Worm (Caenorhabditis elegans) whole organism, mixed stage, embryonic: Measurements from ENCODE around the gene srx-28.

Experiments used
- M03D4.4 ChIP-seq: sonication (generic microtip); optimal IDR thresholded peaks from 2 replicates; lab custom pipeline; 2017; ENCODE audit warnings: mild to moderate bottlenecking, missing genetic modification characterization, missing compliant biosample characterization
- bed-3 ChIP-seq: fragments of 200-800 bp; sonication (Bioruptor generic); optimal IDR thresholded peaks from 3 replicates; lab custom pipeline; 2018; ENCODE audit warnings: mild to moderate bottlenecking, missing genetic modification characterization, moderate library complexity, missing compliant biosample characterization
- blmp-1 ChIP-seq: fragments of 150-350 bp; optimal IDR thresholded peaks from 2 replicates; lab custom pipeline; 2014; ENCODE audit warnings: missing biosample characterization, missing genetic modification characterization
- ceh-39 ChIP-seq: fragments of 150-350 bp; optimal IDR thresholded peaks from 2 replicates; lab custom pipeline; 2014; ENCODE audit warnings: missing biosample characterization, missing genetic modification characterization
- ceh-43 ChIP-seq: fragments of 200-800 bp; sonication (Bioruptor generic); optimal IDR thresholded peaks from 2 replicates; lab custom pipeline; 2018; ENCODE audit warnings: mild to moderate bottlenecking, missing genetic modification characterization, moderate library complexity, missing compliant biosample characterization
- ces-1 ChIP-seq: fragments of 150-350 bp; optimal IDR thresholded peaks from 2 replicates; lab custom pipeline; 2014; ENCODE audit warnings: missing biosample characterization, missing genetic modification reagents, missing genetic modification characterization
- cnd-1 ChIP-seq: fragments of 200-800 bp; sonication (Bioruptor generic); optimal IDR thresholded peaks from 2 replicates; lab custom pipeline; 2018; ENCODE audit warnings: mild to moderate bottlenecking, missing genetic modification characterization, missing compliant biosample characterization
- drap-1 ChIP-seq: fragments of 200-800 bp; sonication (Bioruptor generic); optimal IDR thresholded peaks from 3 replicates; lab custom pipeline; 2018; ENCODE audit warnings: mild to moderate bottlenecking, missing genetic modification characterization, missing compliant biosample characterization
- elt-1 ChIP-seq: sonication (generic microtip); optimal IDR thresholded peaks from 2 replicates; lab custom pipeline; 2017; ENCODE audit warnings: missing genetic modification characterization, mild to moderate bottlenecking, missing compliant biosample characterization, antibody characterized with exemption, moderate library complexity, borderline replicate concordance; ENCODE audit not compliant: insufficient read depth
- elt-3 ChIP-seq: fragments of 150-350 bp; optimal IDR thresholded peaks from 2 replicates; lab custom pipeline; 2014; ENCODE audit warnings: missing biosample characterization, missing genetic modification characterization
- flh-1 ChIP-seq: fragments of 200-800 bp; sonication (Bioruptor generic); optimal IDR thresholded peaks from 2 replicates; lab custom pipeline; 2018; ENCODE audit warnings: mild to moderate bottlenecking, missing genetic modification characterization, moderate library complexity, missing compliant biosample characterization
- ham-2 ChIP-seq: fragments of 200-800 bp; sonication (Bioruptor generic); optimal IDR thresholded peaks from 2 replicates; lab custom pipeline; 2018; ENCODE audit warnings: mild to moderate bottlenecking, missing genetic modification characterization, missing compliant biosample characterization
- hlh-1 ChIP-seq: fragments of 150-350 bp; optimal IDR thresholded peaks from 2 replicates; lab custom pipeline; 2014; ENCODE audit warnings: missing biosample characterization, missing genetic modification reagents, missing genetic modification characterization
- lin-13 ChIP-seq: fragments of 150-350 bp; optimal IDR thresholded peaks from 2 replicates; lab custom pipeline; 2014; ENCODE audit warnings: missing biosample characterization, missing genetic modification characterization
- lin-32 ChIP-seq: fragments of 200-800 bp; sonication (Bioruptor generic); optimal IDR thresholded peaks from 2 replicates; lab custom pipeline; 2018; ENCODE audit warnings: mild to moderate bottlenecking, missing genetic modification characterization, missing compliant biosample characterization
- lsy-2 ChIP-seq: fragments of 150-350 bp; optimal IDR thresholded peaks from 2 replicates; lab custom pipeline; 2014; ENCODE audit warnings: missing biosample characterization, missing genetic modification characterization
- mab-5 ChIP-seq: fragments of 150-350 bp; optimal IDR thresholded peaks from 2 replicates; lab custom pipeline; 2014; ENCODE audit warnings: missing biosample characterization, missing genetic modification characterization
- mep-1 ChIP-seq: fragments of 150-350 bp; optimal IDR thresholded peaks from 2 replicates; lab custom pipeline; 2017; ENCODE audit warnings: missing biosample characterization, missing genetic modification reagents, missing genetic modification characterization, inconsistent platforms
- mls-2 ChIP-seq: sonication (generic microtip); optimal IDR thresholded peaks from 2 replicates; lab custom pipeline; 2016; ENCODE audit warnings: mild to moderate bottlenecking, missing genetic modification characterization, moderate library complexity, missing compliant biosample characterization
- nhr-12 ChIP-seq: fragments of 150-350 bp; optimal IDR thresholded peaks from 2 replicates; lab custom pipeline; 2014; ENCODE audit warnings: missing biosample characterization, missing genetic modification characterization
- nhr-2 ChIP-seq: fragments of 150-350 bp; optimal IDR thresholded peaks from 2 replicates; lab custom pipeline; 2014; ENCODE audit warnings: missing biosample characterization, missing genetic modification characterization
- nhr-237 ChIP-seq: fragments of 150-350 bp; optimal IDR thresholded peaks from 2 replicates; lab custom pipeline; 2014; ENCODE audit warnings: missing biosample characterization, missing genetic modification characterization
- nhr-76 ChIP-seq: sonication (generic microtip); optimal IDR thresholded peaks from 2 replicates; lab custom pipeline; 2017; ENCODE audit warnings: missing biosample characterization, missing genetic modification characterization
- pha-4 ChIP-seq: fragments of 150-350 bp; optimal IDR thresholded peaks from 2 replicates; lab custom pipeline; 2018; ENCODE audit warnings: missing biosample characterization, missing genetic modification reagents, missing genetic modification characterization
- sem-2 ChIP-seq: fragments of 200-800 bp; sonication (Bioruptor generic); optimal IDR thresholded peaks from 2 replicates; lab custom pipeline; 2018; ENCODE audit warnings: mild to moderate bottlenecking, missing genetic modification characterization, missing compliant biosample characterization
- snpc-4 ChIP-seq: fragments of 150-350 bp; optimal IDR thresholded peaks from 2 replicates; lab custom pipeline; 2014; ENCODE audit warnings: missing biosample characterization, missing genetic modification characterization
- sptf-1 ChIP-seq: sonication (generic microtip); optimal IDR thresholded peaks from 2 replicates; lab custom pipeline; 2017; ENCODE audit warnings: mild to moderate bottlenecking, missing genetic modification characterization, moderate library complexity, missing compliant biosample characterization
- tbx-8 ChIP-seq: fragments of 200-800 bp; sonication (Bioruptor generic); optimal IDR thresholded peaks from 2 replicates; lab custom pipeline; 2018; ENCODE audit warnings: mild to moderate bottlenecking, missing genetic modification characterization, moderate library complexity, missing compliant biosample characterization
- unc-39 ChIP-seq: fragments of 150-350 bp; optimal IDR thresholded peaks from 2 replicates; lab custom pipeline; 2014; ENCODE audit warnings: missing biosample characterization, missing genetic modification characterization
- unc-62 ChIP-seq: fragments of 150-350 bp; optimal IDR thresholded peaks from 2 replicates; lab custom pipeline; 2014; ENCODE audit warnings: missing biosample characterization, missing genetic modification reagents, missing genetic modification characterization
- zip-8 ChIP-seq: fragments of 150-350 bp; optimal IDR thresholded peaks from 2 replicates; lab custom pipeline; 2014; ENCODE audit warnings: missing biosample characterization, missing genetic modification characterization
- ztf-11 ChIP-seq: fragments of 150-350 bp; optimal IDR thresholded peaks from 2 replicates; lab custom pipeline; 2014; ENCODE audit warnings: missing biosample characterization, missing genetic modification characterization

srx-28 gene

ce11 chrV:2758437-2758836, 1.4 kb upstream of the srx-28 start:
- TF ChIP-seq zip-8 (tag; lab: Kevin White, UChicago), result no peak
- no peak for TF ChIP-seq elt-1
- no peak for TF ChIP-seq ham-2 (GFP tag; lab: Kevin White, UChicago)
- TF ChIP-seq ceh-43 (GFP tag; lab: Kevin White, UChicago), result no peak
- TF ChIP-seq lin-13, result no peak
- TF ChIP-seq nhr-237 (tag; lab: Kevin White, UChicago), result no peak
- no peak for TF ChIP-seq mls-2 (tag; lab: Kevin White, UChicago)
- no peak for TF ChIP-seq mab-5
- TF ChIP-seq lsy-2 (tag; lab: Kevin White, UChicago), result no peak
- no peak for TF ChIP-seq cnd-1 (tag; lab: Kevin White, UChicago)
- no peak for TF ChIP-seq elt-3 (tag; lab: Kevin White, UChicago)
- TF ChIP-seq lin-32 (GFP tag; lab: Kevin White, UChicago), result no peak
- TF ChIP-seq tbx-8 (GFP tag; lab: Kevin White, UChicago), result no peak

- TF ChIP-seq hlh-1 (tag; lab: Kevin White, UChicago) (no peak), flh-1 (no peak), mls-2 (tag; lab: Kevin White, UChicago) (no peak), nhr-2 (tag; lab: Kevin White, UChicago) (no peak), unc-39 (tag; lab: Kevin White, UChicago) (no peak), snpc-4 (tag; lab: Kevin White, UChicago) (no peak), blmp-1 (tag; lab: Kevin White, UChicago) (no peak), pha-4 (tag; lab: Kevin White, UChicago) (no peak), nhr-76 (no peak), unc-62 (no peak)
These were observed 4.1 kb downstream of the srx-28 start, which contains the start of gene srx-26 for ce11 chrV:2753007-2753406. Gene srx-26, minus strand, starts transcription at chrV:2753107.

- no peak for TF ChIP-seq nhr-237 (tag; lab: Kevin White, UChicago)
- no peak for TF ChIP-seq mep-1 (tag; lab: Kevin White, UChicago)
- TF ChIP-seq sptf-1 (tag; lab: Kevin White, UChicago), result no peak
- no peak for TF ChIP-seq lin-32 (GFP tag; lab: Kevin White, UChicago)
- no peak for TF ChIP-seq lin-13
- TF ChIP-seq snpc-4 (tag; lab: Kevin White, UChicago), result no peak
- no peak for TF ChIP-seq elt-1
- TF ChIP-seq lsy-2 (tag; lab: Kevin White, UChicago), result no peak
- TF ChIP-seq ceh-39 (tag; lab: Kevin White, UChicago), result no peak
- TF ChIP-seq bed-3, result no peak
- TF ChIP-seq unc-39 (tag; lab: Kevin White, UChicago), result no peak
- no peak for TF ChIP-seq M03D4.4 (tag; lab: Kevin White, UChicago)
- no peak for TF ChIP-seq mls-2 (tag; lab: Kevin White, UChicago)
- TF ChIP-seq ces-1 (GFP tag; lab: Kevin White, UChicago), result no peak
- TF ChIP-seq drap-1 (GFP tag; lab: Kevin White, UChicago), result no peak
- no peak for TF ChIP-seq mab-5
- no peak for TF ChIP-seq sem-2
- TF ChIP-seq blmp-1 (tag; lab: Kevin White, UChicago), result no peak
- no peak for TF ChIP-seq hlh-1 (tag; lab: Kevin White, UChicago)
These were observed 7.1 kb downstream of the srx-28 start, which contains the start of gene srx-24 for ce11 chrV:2750006-2750405. Gene srx-24, minus strand, starts transcription at chrV:2750106.

- TF ChIP-seq ceh-39 (tag; lab: Kevin White, UChicago) (no peak), tbx-8 (GFP tag; lab: Kevin White, UChicago) (no peak)
These were observed 10.7 kb downstream of the srx-28 start for ce11 chrV:2746404-2746803.

- no peak for TF ChIP-seq sptf-1 (tag; lab: Kevin White, UChicago)
- TF ChIP-seq snpc-4 (tag; lab: Kevin White, UChicago), result no peak
- no peak for TF ChIP-seq nhr-76
- TF ChIP-seq elt-3 (tag; lab: Kevin White, UChicago), result no peak
These were observed 14.8 kb downstream of the srx-28 start, which contains the start of gene srg-62 for ce11 chrV:2742298-2742697. Gene srg-62, minus strand, starts transcription at chrV:2742398.

ce11 chrV:2740228-2740627, 16.8 kb downstream of the srx-28 start, which contains the start of gene srg-61:
Gene srg-61, minus strand, starts transcription at chrV:2740328.
- TF ChIP-seq nhr-2 (tag; lab: Kevin White, UChicago) (no peak), hlh-1 (tag; lab: Kevin White, UChicago) (no peak), ceh-43 (GFP tag; lab: Kevin White, UChicago) (no peak), mep-1 (tag; lab: Kevin White, UChicago) (no peak), tbx-8 (GFP tag; lab: Kevin White, UChicago) (no peak), flh-1 (no peak), sptf-1 (tag; lab: Kevin White, UChicago) (no peak), nhr-12 (tag; lab: Kevin White, UChicago) (no peak), elt-1 (no peak), ztf-11 (tag; lab: Kevin White, UChicago) (no peak), ces-1 (GFP tag; lab: Kevin White, UChicago) (no peak), elt-3 (tag; lab: Kevin White, UChicago) (no peak)
